Worm (Caenorhabditis elegans) whole organism, L1 larva: ENCODE results near the gene tbc-20.

ENCODE experiments used
- C34B4.2 ChIP-seq: sonication (generic microtip); optimal IDR thresholded peaks from 2 replicates; lab custom pipeline; 2017; ENCODE audit warnings: mild to moderate bottlenecking, missing genetic modification characterization, missing compliant biosample characterization
- Y116A8C.19 ChIP-seq: sonication (generic microtip); optimal IDR thresholded peaks from 2 replicates; lab custom pipeline; 2016; ENCODE audit warnings: missing compliant biosample characterization, missing genetic modification characterization, borderline replicate concordance
- aha-1 ChIP-seq: fragments of 150-350 bp; optimal IDR thresholded peaks from 2 replicates; lab custom pipeline; 2014; ENCODE audit warnings: missing biosample characterization, missing genetic modification characterization
- ceh-63 ChIP-seq: fragments of 200-800 bp; sonication (Bioruptor generic); optimal IDR thresholded peaks from 2 replicates; lab custom pipeline; 2018; ENCODE audit warnings: mild to moderate bottlenecking, missing genetic modification characterization, missing compliant biosample characterization
- ceh-8 ChIP-seq: fragments of 200-800 bp; sonication (Bioruptor generic); optimal IDR thresholded peaks from 2 replicates; lab custom pipeline; 2018; ENCODE audit warnings: mild to moderate bottlenecking, missing genetic modification characterization, moderate library complexity, missing compliant biosample characterization
- ceh-82 ChIP-seq, 3 experiments: fragments of 150-350 bp in 1 of 3; sonication (generic microtip) in 2 of 3; optimal IDR thresholded peaks; 2 replicates each; lab custom pipeline; 2014 to 2017; ENCODE audit warnings: missing biosample characterization in 3 of 3, missing genetic modification characterization in 3 of 3
- ceh-88 ChIP-seq: fragments of 200-800 bp; sonication (Bioruptor generic); IDR thresholded peaks from 2 replicates; pipeline ENCODE4 v1.3.6; 2022; ENCODE audit warnings: missing genetic modification characterization, missing compliant biosample characterization
- dsc-1 ChIP-seq: sonication (generic microtip); optimal IDR thresholded peaks from 2 replicates; lab custom pipeline; 2016; ENCODE audit warnings: mild to moderate bottlenecking, missing genetic modification characterization, missing compliant biosample characterization
- efl-1 ChIP-seq, 4 experiments: fragments of 150-350 bp; optimal IDR thresholded peaks in 3 of 4; peaks in 1 of 4; 1 replicate in 1 of 4; 2 replicates in 3 of 4; lab custom pipeline; 2014; ENCODE audit warnings: missing biosample characterization in 2 of 4, missing genetic modification characterization in 2 of 4, missing genetic modification reagents in 2 of 4
- egl-13 ChIP-seq: sonication (generic microtip); optimal IDR thresholded peaks from 2 replicates; lab custom pipeline; 2016; ENCODE audit warnings: missing genotype, missing genetic modification reagents, missing genetic modification characterization, missing compliant biosample characterization
- elt-3 ChIP-seq, 6 experiments: fragments of 150-350 bp in 1 of 6; sonication (generic microtip); optimal IDR thresholded peaks; 2 replicates each; lab custom pipeline; 2017 to 2018; ENCODE audit warnings: missing biosample characterization in 6 of 6, missing genetic modification characterization in 6 of 6, inconsistent platforms in 1 of 6
- fkh-10 ChIP-seq: sonication (generic microtip); optimal IDR thresholded peaks from 2 replicates; lab custom pipeline; 2017; ENCODE audit warnings: missing biosample characterization, missing genetic modification reagents, missing genetic modification characterization
- fkh-4 ChIP-seq: sonication (generic microtip); optimal IDR thresholded peaks from 2 replicates; lab custom pipeline; 2016; ENCODE audit warnings: missing compliant biosample characterization, missing genetic modification characterization, borderline replicate concordance
- fkh-8 ChIP-seq: sonication (generic microtip); optimal IDR thresholded peaks from 2 replicates; lab custom pipeline; 2016; ENCODE audit warnings: mild to moderate bottlenecking, missing genetic modification characterization, missing compliant biosample characterization
- fos-1 ChIP-seq: fragments of 150-350 bp; optimal IDR thresholded peaks from 2 replicates; lab custom pipeline; 2014; ENCODE audit warnings: missing biosample characterization, missing genetic modification characterization
- grh-1 ChIP-seq: fragments of 200-800 bp; sonication (Bioruptor generic); IDR thresholded peaks from 2 replicates; pipeline ENCODE4 v1.3.6; 2022; ENCODE audit warnings: missing genetic modification reagents, missing genetic modification characterization, missing compliant biosample characterization
- hlh-17 ChIP-seq: fragments of 200-800 bp; sonication (Bioruptor generic); optimal IDR thresholded peaks from 2 replicates; lab custom pipeline; 2018; ENCODE audit warnings: missing genetic modification characterization, mild to moderate bottlenecking, missing compliant biosample characterization, moderate library complexity, borderline replicate concordance
- hlh-4 ChIP-seq: sonication (generic microtip); optimal IDR thresholded peaks from 2 replicates; lab custom pipeline; 2016; ENCODE audit warnings: mild to moderate bottlenecking, missing genetic modification characterization, missing compliant biosample characterization
- hpl-2 ChIP-seq: fragments of 150-350 bp; optimal IDR thresholded peaks from 2 replicates; lab custom pipeline; 2014; ENCODE audit warnings: missing biosample characterization, missing genetic modification reagents, missing genetic modification characterization
- isw-1 ChIP-seq: fragments of 200-800 bp; sonication (Bioruptor generic); IDR thresholded peaks from 2 replicates; pipeline ENCODE4 v1.3.6; 2022; ENCODE audit warnings: missing genetic modification characterization, missing compliant biosample characterization
- jun-1 ChIP-seq: fragments of 150-350 bp; optimal IDR thresholded peaks from 2 replicates; lab custom pipeline; 2014; ENCODE audit warnings: missing biosample characterization, missing genetic modification reagents, missing genetic modification characterization
- lin-13 ChIP-seq: fragments of 150-350 bp; optimal IDR thresholded peaks from 2 replicates; lab custom pipeline; 2014; ENCODE audit warnings: missing biosample characterization, missing genetic modification reagents, missing genetic modification characterization
- lin-15B ChIP-seq: fragments of 150-350 bp; sonication (generic microtip); optimal IDR thresholded peaks from 3 replicates; lab custom pipeline; 2014; ENCODE audit warnings: missing biosample characterization, missing genetic modification characterization
- lin-35 ChIP-seq, 2 experiments: fragments of 150-350 bp; optimal IDR thresholded peaks; 2 replicates each; lab custom pipeline; 2014; ENCODE audit warnings: missing biosample characterization in 2 of 2, missing genetic modification characterization in 2 of 2, missing genetic modification reagents in 2 of 2
- lir-3 ChIP-seq: sonication (generic microtip); optimal IDR thresholded peaks from 2 replicates; lab custom pipeline; 2016; ENCODE audit warnings: mild to moderate bottlenecking, missing genetic modification characterization, moderate library complexity, missing compliant biosample characterization; ENCODE audit not compliant: poor library complexity
- lsy-2 ChIP-seq, 2 experiments: fragments of 150-350 bp; optimal IDR thresholded peaks; 2 replicates each; lab custom pipeline; 2014; ENCODE audit warnings: missing biosample characterization in 2 of 2, missing genetic modification characterization in 2 of 2
- mep-1 ChIP-seq: fragments of 150-350 bp; optimal IDR thresholded peaks from 2 replicates; lab custom pipeline; 2014; ENCODE audit warnings: missing biosample characterization, missing genetic modification characterization
- nhr-12 ChIP-seq: sonication (generic microtip); optimal IDR thresholded peaks from 2 replicates; lab custom pipeline; 2017; ENCODE audit warnings: missing biosample characterization, missing genetic modification characterization
- nhr-20 ChIP-seq: sonication (generic microtip); optimal IDR thresholded peaks from 2 replicates; lab custom pipeline; 2016; ENCODE audit warnings: mild to moderate bottlenecking, missing genetic modification characterization, missing compliant biosample characterization
- nhr-47 ChIP-seq: sonication (generic microtip); optimal IDR thresholded peaks from 2 replicates; lab custom pipeline; 2016; ENCODE audit warnings: mild to moderate bottlenecking, missing genetic modification characterization, moderate library complexity, missing compliant biosample characterization
- nhr-71 ChIP-seq: sonication (generic microtip); optimal IDR thresholded peaks from 2 replicates; lab custom pipeline; 2016; ENCODE audit warnings: mild to moderate bottlenecking, missing genetic modification characterization, moderate library complexity, missing compliant biosample characterization
- nhr-76 ChIP-seq: sonication (generic microtip); optimal IDR thresholded peaks from 2 replicates; lab custom pipeline; 2017; ENCODE audit warnings: missing biosample characterization, missing genetic modification characterization
- nhr-84 ChIP-seq: sonication (generic microtip); optimal IDR thresholded peaks from 2 replicates; lab custom pipeline; 2017; ENCODE audit warnings: missing biosample characterization, missing genetic modification characterization
- nhr-85 ChIP-seq: sonication (generic microtip); peaks from one replicate; lab custom pipeline; 2016; ENCODE audit warnings: missing genetic modification characterization, inconsistent platforms, missing compliant biosample characterization
- nhr-90 ChIP-seq: sonication (generic microtip); optimal IDR thresholded peaks from 2 replicates; lab custom pipeline; 2016; ENCODE audit warnings: mild to moderate bottlenecking, missing genetic modification characterization, missing compliant biosample characterization; ENCODE audit not compliant: poor library complexity
- pag-3 ChIP-seq: sonication (generic microtip); optimal IDR thresholded peaks from 2 replicates; lab custom pipeline; 2017; ENCODE audit warnings: missing genetic modification characterization, mild to moderate bottlenecking, missing compliant biosample characterization, antibody characterized with exemption, borderline replicate concordance; ENCODE audit not compliant: insufficient read depth
- pqm-1 ChIP-seq: sonication (generic microtip); optimal IDR thresholded peaks from 3 replicates; lab custom pipeline; 2017; ENCODE audit warnings: missing biosample characterization, missing genetic modification characterization
- sox-4 ChIP-seq: sonication (generic microtip); optimal IDR thresholded peaks from 2 replicates; lab custom pipeline; 2016; ENCODE audit warnings: missing genetic modification characterization, missing compliant biosample characterization
- sptf-1 ChIP-seq: fragments of 150-350 bp; optimal IDR thresholded peaks from 2 replicates; lab custom pipeline; 2014; ENCODE audit warnings: missing biosample characterization, missing genetic modification characterization
- sup-37 ChIP-seq: fragments of 200-800 bp; sonication (Bioruptor generic); optimal IDR thresholded peaks from 2 replicates; lab custom pipeline; 2018; ENCODE audit warnings: mild to moderate bottlenecking, missing genetic modification characterization, missing compliant biosample characterization
- unc-130 ChIP-seq: fragments of 150-350 bp; optimal IDR thresholded peaks from 2 replicates; lab custom pipeline; 2017; ENCODE audit warnings: missing biosample characterization, missing genetic modification characterization, inconsistent platforms
- zag-1 ChIP-seq: fragments of 150-350 bp; optimal IDR thresholded peaks from 2 replicates; lab custom pipeline; 2014; ENCODE audit warnings: missing biosample characterization, missing genetic modification characterization
- zip-4 ChIP-seq: fragments of 200-800 bp; sonication (Bioruptor generic); optimal IDR thresholded peaks from 2 replicates; lab custom pipeline; 2018; ENCODE audit warnings: mild to moderate bottlenecking, missing genetic modification characterization, moderate library complexity, missing compliant biosample characterization
- ztf-4 ChIP-seq: fragments of 150-350 bp; optimal IDR thresholded peaks from 2 replicates; lab custom pipeline; 2014; ENCODE audit warnings: missing biosample characterization, missing genetic modification characterization

tbc-20 gene

ce11 chrII:14816086-14816485, 17.8 kb downstream of the tbc-20 start:
- no peak for TF ChIP-seq efl-1 (optimal IDR thresholded peaks at IDR 0.05; lab: Kevin White, UChicago)
- TF ChIP-seq efl-1 (GFP tag; optimal IDR thresholded peaks at IDR 0.05 in 1 of 2; lab: Kevin White, UChicago): peak in 1 of 2 experiments; percentile 85
- TF ChIP-seq ztf-4: no peak

DNA sequence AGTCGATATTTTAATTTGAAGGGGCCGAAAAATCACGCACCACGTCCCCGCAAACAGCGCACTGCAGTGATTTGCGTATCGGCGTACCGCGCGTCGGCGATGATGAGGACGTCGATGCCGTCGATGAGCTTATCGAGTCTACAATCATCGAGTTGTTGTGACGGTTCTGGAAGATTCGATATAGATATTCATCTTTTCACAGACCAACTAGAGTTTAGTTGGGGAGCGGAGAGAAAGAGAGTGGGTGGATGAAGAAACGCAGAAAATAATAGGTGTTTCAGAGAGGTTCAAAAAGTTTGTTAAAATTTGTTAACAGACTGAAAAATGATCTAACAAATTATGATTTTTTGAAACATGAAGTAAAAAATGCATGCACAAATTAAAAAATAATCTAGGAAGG, 20.1 kb downstream of the tbc-20 start, which contains the start of gene nhr-61:
nhr-61 (minus strand) TSS at position 168 of the 400 bp plus-strand sequence.
- TF ChIP-seq zag-1 (tag; lab: Kevin White, UChicago) (no peak), nhr-85 (peak; percentile 84), nhr-20 (tag; lab: Kevin White, UChicago) (peak; percentile 91), mep-1 (tag; lab: Kevin White, UChicago) (peak; percentile 19)

ce11 chrII:14819258-14819985, 21.1 kb downstream of the tbc-20 start:
- no peak for TF ChIP-seq pag-3 (tag; lab: Kevin White, UChicago)
- no peak for TF ChIP-seq elt-3 (tag; optimal IDR thresholded peaks at IDR 0.05; lab: Kevin White, UChicago)
- TF ChIP-seq nhr-84: no peak
- no peak for TF ChIP-seq ceh-82 (tag; optimal IDR thresholded peaks at IDR 0.05; lab: Kevin White, UChicago)
- TF ChIP-seq isw-1 (GFP tag; lab: Robert Waterston, UW): no peak
- no peak for TF ChIP-seq fkh-8 (tag; lab: Kevin White, UChicago)
- no peak for TF ChIP-seq grh-1 (GFP tag; lab: Robert Waterston, UW)
- TF ChIP-seq nhr-12: no peak

ce11 chrII:14820460-14820859, 22.2 kb downstream of the tbc-20 start:
- TF ChIP-seq nhr-71 (tag; lab: Kevin White, UChicago): peak; percentile 52
- TF ChIP-seq aha-1 (tag; lab: Kevin White, UChicago): no peak
- TF ChIP-seq dsc-1 (tag; lab: Kevin White, UChicago): peak; percentile 63
- peak; percentile 23 for TF ChIP-seq ceh-8 (GFP tag; lab: Kevin White, UChicago)
- no peak for TF ChIP-seq nhr-85
- no peak for TF ChIP-seq nhr-76 (tag; lab: Kevin White, UChicago)
- no peak for TF ChIP-seq fkh-10
- no peak for TF ChIP-seq pqm-1
- no peak for TF ChIP-seq unc-130 (tag; lab: Kevin White, UChicago)
- TF ChIP-seq sup-37 (GFP tag; lab: Kevin White, UChicago): no peak
- no peak for TF ChIP-seq nhr-84
- TF ChIP-seq nhr-47 (tag; lab: Kevin White, UChicago): peak; percentile 33
- TF ChIP-seq lin-13 (GFP tag; lab: Kevin White, UChicago): no peak
- TF ChIP-seq elt-3 (tag; optimal IDR thresholded peaks at IDR 0.05; lab: Kevin White, UChicago): no peak
- TF ChIP-seq sox-4 (tag; lab: Kevin White, UChicago): no peak
- TF ChIP-seq lir-3: no peak
- no peak for TF ChIP-seq sptf-1 (tag; lab: Kevin White, UChicago)
- TF ChIP-seq hpl-2 (GFP tag; lab: Kevin White, UChicago): no peak
- TF ChIP-seq Y116A8C.19: no peak
- TF ChIP-seq zip-4 (GFP tag; lab: Kevin White, UChicago): no peak
- no peak for TF ChIP-seq nhr-12
- no peak for TF ChIP-seq ceh-88
- no peak for TF ChIP-seq egl-13 (tag; lab: Kevin White, UChicago)
- TF ChIP-seq ceh-63 (GFP tag; lab: Kevin White, UChicago): no peak
- TF ChIP-seq lin-35 (GFP tag; optimal IDR thresholded peaks at IDR 0.05; lab: Kevin White, UChicago): no peak
- peak; percentile 53 for TF ChIP-seq fkh-8 (tag; lab: Kevin White, UChicago)
- peak; percentile 18 for TF ChIP-seq mep-1 (tag; lab: Kevin White, UChicago)
- TF ChIP-seq grh-1 (GFP tag; lab: Robert Waterston, UW): no peak
- no peak for TF ChIP-seq hlh-17 (GFP tag; lab: Kevin White, UChicago)
- peak; percentile 5 for TF ChIP-seq fos-1 (tag; lab: Kevin White, UChicago)
- TF ChIP-seq hlh-4 (tag; lab: Kevin White, UChicago): no peak
- no peak for TF ChIP-seq C34B4.2 (tag; lab: Kevin White, UChicago)
- TF ChIP-seq jun-1: no peak
- no peak for TF ChIP-seq nhr-90 (tag; lab: Kevin White, UChicago)
- TF ChIP-seq fkh-4 (tag; lab: Kevin White, UChicago): no peak
- no peak for TF ChIP-seq lin-15B
- TF ChIP-seq lsy-2 (tag; optimal IDR thresholded peaks at IDR 0.05; lab: Kevin White, UChicago): no peak
